Worm (Caenorhabditis elegans) whole organism, young adult: ENCODE measurements around the gene C14C10.1.

ENCODE experiments used
- B0019.2 ChIP-seq: fragments of 200-800 bp; sonication (Bioruptor generic); conservative IDR thresholded peaks from 2 replicates; pipeline ENCODE4 v1.3.6; 2022; ENCODE audit warnings: missing genetic modification reagents, missing genetic modification characterization, missing compliant biosample characterization
- B0035.1 ChIP-seq: sonication (generic microtip); optimal IDR thresholded peaks from 2 replicates; lab custom pipeline; 2016; ENCODE audit warnings: missing genetic modification characterization, mild to moderate bottlenecking, missing compliant biosample characterization, missing genotype, missing genetic modification reagents
- B0336.3 ChIP-seq: fragments of 200-800 bp; sonication (Bioruptor generic); IDR thresholded peaks from 2 replicates; pipeline ENCODE4 v1.3.6; 2022; ENCODE audit warnings: missing genetic modification characterization, missing compliant biosample characterization
- C17E4.6 ChIP-seq: fragments of 200-800 bp; sonication (Bioruptor generic); IDR thresholded peaks from 2 replicates; pipeline ENCODE4 v1.3.6; 2022; ENCODE audit warnings: missing genetic modification reagents, missing genetic modification characterization, missing compliant biosample characterization
- D2030.7 ChIP-seq: fragments of 200-800 bp; sonication (Bioruptor generic); IDR thresholded peaks from 2 replicates; pipeline ENCODE4 v1.3.6; 2022; ENCODE audit warnings: missing genetic modification reagents, missing genetic modification characterization, missing compliant biosample characterization
- F10E7.11 ChIP-seq: sonication (generic microtip); optimal IDR thresholded peaks from 2 replicates; lab custom pipeline; 2017; ENCODE audit warnings: mild to moderate bottlenecking, missing genetic modification characterization, moderate library complexity, missing compliant biosample characterization
- F22D6.2 ChIP-seq: sonication (generic microtip); optimal IDR thresholded peaks from 2 replicates; lab custom pipeline; 2016; ENCODE audit warnings: mild to moderate bottlenecking, missing genetic modification characterization, missing compliant biosample characterization
- F39B2.1 ChIP-seq: fragments of 200-800 bp; sonication (Bioruptor generic); IDR thresholded peaks from 2 replicates; pipeline ENCODE4 v1.3.6; 2022; ENCODE audit warnings: missing genetic modification reagents, missing genetic modification characterization, missing compliant biosample characterization
- K11D2.4 ChIP-seq: fragments of 200-800 bp; sonication (Bioruptor generic); IDR thresholded peaks from 2 replicates; pipeline ENCODE4 v1.3.6; 2022; ENCODE audit warnings: missing genetic modification reagents, missing genetic modification characterization, missing compliant biosample characterization
- K12H6.12 ChIP-seq: fragments of 200-800 bp; sonication (Bioruptor generic); optimal IDR thresholded peaks from 2 replicates; lab custom pipeline; 2018; ENCODE audit warnings: mild to moderate bottlenecking, missing genetic modification characterization, missing compliant biosample characterization
- Y95B8A.8 ChIP-seq: fragments of 200-800 bp; sonication (Bioruptor generic); IDR thresholded peaks from 2 replicates; pipeline ENCODE4 v1.3.6; 2022; ENCODE audit warnings: missing genetic modification reagents, missing genetic modification characterization, missing compliant biosample characterization
- aptf-2 ChIP-seq: fragments of 200-800 bp; sonication (Bioruptor generic); conservative IDR thresholded peaks from 2 replicates; pipeline ENCODE4 v1.3.6; 2022; ENCODE audit warnings: missing genetic modification reagents, missing genetic modification characterization, missing compliant biosample characterization
- atf-7 ChIP-seq: sonication (generic microtip); optimal IDR thresholded peaks from 2 replicates; lab custom pipeline; 2017; ENCODE audit warnings: mild to moderate bottlenecking, missing genetic modification characterization, missing compliant biosample characterization
- athp-1 ChIP-seq: sonication (generic microtip); optimal IDR thresholded peaks from 2 replicates; lab custom pipeline; 2017; ENCODE audit warnings: mild to moderate bottlenecking, missing genetic modification characterization, missing compliant biosample characterization
- attf-6 ChIP-seq: fragments of 200-800 bp; sonication (Bioruptor generic); IDR thresholded peaks from 2 replicates; pipeline ENCODE4 v1.3.6; 2022; ENCODE audit warnings: missing genetic modification reagents, missing genetic modification characterization, missing compliant biosample characterization
- ccch-3 ChIP-seq: fragments of 200-800 bp; sonication (Bioruptor generic); optimal IDR thresholded peaks from 2 replicates; lab custom pipeline; 2018; ENCODE audit warnings: mild to moderate bottlenecking, missing genetic modification characterization, missing compliant biosample characterization
- cebp-2 ChIP-seq: fragments of 200-800 bp; sonication (Bioruptor generic); IDR thresholded peaks from 2 replicates; pipeline ENCODE4 v1.3.6; 2022; ENCODE audit warnings: missing genetic modification characterization, missing compliant biosample characterization
- ceh-58 ChIP-seq: fragments of 200-800 bp; sonication (Bioruptor generic); IDR thresholded peaks from 2 replicates; pipeline ENCODE4 v1.3.6; 2022; ENCODE audit warnings: missing genetic modification characterization, missing compliant biosample characterization
- dpff-1 ChIP-seq: sonication (generic microtip); optimal IDR thresholded peaks from 2 replicates; lab custom pipeline; 2017; ENCODE audit warnings: mild to moderate bottlenecking, missing genetic modification characterization, missing compliant biosample characterization
- gei-17 ChIP-seq: fragments of 200-800 bp; sonication (Bioruptor generic); optimal IDR thresholded peaks from 2 replicates; lab custom pipeline; 2018; ENCODE audit warnings: mild to moderate bottlenecking, missing genetic modification characterization, missing compliant biosample characterization
- hrde-1 ChIP-seq: sonication (generic microtip); optimal IDR thresholded peaks from 2 replicates; lab custom pipeline; 2016; ENCODE audit warnings: missing genetic modification characterization, mild to moderate bottlenecking, missing compliant biosample characterization, moderate library complexity, missing genotype, missing genetic modification reagents, borderline replicate concordance
- let-526 ChIP-seq: fragments of 200-800 bp; sonication (Bioruptor generic); IDR thresholded peaks from 2 replicates; pipeline ENCODE4 v1.3.6; 2022; ENCODE audit warnings: missing genetic modification reagents, missing genetic modification characterization, missing compliant biosample characterization
- lin-26 ChIP-seq: fragments of 200-800 bp; sonication (Bioruptor generic); IDR thresholded peaks from 2 replicates; pipeline ENCODE4 v1.3.6; 2022; ENCODE audit warnings: missing genetic modification reagents, missing genetic modification characterization, missing compliant biosample characterization
- madf-6 ChIP-seq: fragments of 200-800 bp; sonication (Bioruptor generic); IDR thresholded peaks from 2 replicates; pipeline ENCODE4 v1.3.6; 2022; ENCODE audit warnings: missing genetic modification reagents, missing genetic modification characterization, missing compliant biosample characterization
- madf-8 ChIP-seq: fragments of 200-800 bp; sonication (Bioruptor generic); conservative IDR thresholded peaks from 2 replicates; pipeline ENCODE4 v1.3.6; 2022; ENCODE audit warnings: missing genetic modification reagents, missing genetic modification characterization, missing compliant biosample characterization
- mel-28 ChIP-seq: sonication (generic microtip); optimal IDR thresholded peaks from 2 replicates; lab custom pipeline; 2016; ENCODE audit warnings: borderline replicate concordance, mild to moderate bottlenecking, missing genetic modification characterization, missing compliant biosample characterization
- nfya-2 ChIP-seq: fragments of 200-800 bp; sonication (Bioruptor generic); IDR thresholded peaks from 2 replicates; pipeline ENCODE4 v1.3.6; 2022; ENCODE audit warnings: missing genetic modification reagents, missing genetic modification characterization, missing compliant biosample characterization
- nhr-90 ChIP-seq: sonication (generic microtip); optimal IDR thresholded peaks from 2 replicates; lab custom pipeline; 2016; ENCODE audit warnings: missing genotype, mild to moderate bottlenecking, missing genetic modification characterization, missing compliant biosample characterization
- rcor-1 ChIP-seq: fragments of 200-800 bp; sonication (Bioruptor generic); IDR thresholded peaks from 2 replicates; pipeline ENCODE4 v1.3.6; 2022; ENCODE audit warnings: missing genetic modification reagents, missing genetic modification characterization, missing compliant biosample characterization
- repo-1 ChIP-seq: sonication (generic microtip); optimal IDR thresholded peaks from 2 replicates; lab custom pipeline; 2017; ENCODE audit warnings: mild to moderate bottlenecking, missing genetic modification characterization, missing compliant biosample characterization
- sea-2 ChIP-seq: fragments of 200-800 bp; sonication (Bioruptor generic); IDR thresholded peaks from 2 replicates; pipeline ENCODE4 v1.3.6; 2022; ENCODE audit warnings: missing genetic modification characterization, missing compliant biosample characterization
- snpc-3.4 ChIP-seq: sonication (generic microtip); optimal IDR thresholded peaks from 2 replicates; lab custom pipeline; 2017; ENCODE audit warnings: missing genetic modification characterization, mild to moderate bottlenecking, missing compliant biosample characterization, antibody characterized with exemption, moderate library complexity, missing genotype, missing genetic modification reagents
- somi-1 ChIP-seq: fragments of 200-800 bp; sonication (Bioruptor generic); optimal IDR thresholded peaks from 2 replicates; lab custom pipeline; 2018; ENCODE audit warnings: mild to moderate bottlenecking, missing genetic modification characterization, missing compliant biosample characterization
- sptf-2 ChIP-seq: fragments of 200-800 bp; sonication (Bioruptor generic); optimal IDR thresholded peaks from 2 replicates; lab custom pipeline; 2018; ENCODE audit warnings: mild to moderate bottlenecking, missing genetic modification characterization, missing compliant biosample characterization
- tbp1 ChIP-seq: fragments of 200-800 bp; sonication (Bioruptor generic); optimal IDR thresholded peaks from 2 replicates; lab custom pipeline; 2018; ENCODE audit warnings: mild to moderate bottlenecking, missing genetic modification characterization, missing compliant biosample characterization
- ztf-25 ChIP-seq: fragments of 200-800 bp; sonication (Bioruptor generic); IDR thresholded peaks from 2 replicates; pipeline ENCODE4 v1.3.6; 2022; ENCODE audit warnings: missing genetic modification reagents, missing genetic modification characterization, missing compliant biosample characterization
- ztf-26 ChIP-seq: sonication (generic microtip); optimal IDR thresholded peaks from 2 replicates; lab custom pipeline; 2017; ENCODE audit warnings: missing genetic modification characterization, missing compliant biosample characterization
- ztf-28 ChIP-seq: fragments of 200-800 bp; sonication (Bioruptor generic); IDR thresholded peaks from 2 replicates; pipeline ENCODE4 v1.3.6; 2022; ENCODE audit warnings: missing genetic modification reagents, missing genetic modification characterization, missing compliant biosample characterization
- ztf-3 ChIP-seq: fragments of 200-800 bp; sonication (Bioruptor generic); optimal IDR thresholded peaks from 2 replicates; lab custom pipeline; 2018; ENCODE audit warnings: mild to moderate bottlenecking, missing genetic modification characterization, missing compliant biosample characterization

The C14C10.1 gene

DNA sequence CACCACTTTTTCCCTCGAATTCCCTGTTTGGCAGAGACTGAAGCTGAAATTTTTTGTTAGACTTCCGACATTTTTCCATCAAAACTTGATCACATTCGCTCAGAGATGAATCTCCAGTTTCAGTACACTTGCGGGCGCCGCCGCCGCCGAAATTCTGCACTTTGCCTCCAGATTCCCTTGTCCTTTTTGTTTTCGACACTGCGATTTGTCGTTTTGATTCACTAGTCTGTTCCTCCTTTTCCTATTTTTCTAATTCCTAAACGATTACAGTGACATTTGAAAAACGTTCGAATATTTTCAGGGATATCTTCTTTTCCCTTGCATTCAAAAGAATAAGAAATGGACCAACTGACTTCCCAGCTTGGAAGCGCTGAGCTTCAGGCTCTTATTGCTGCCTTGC lies 47.4 kb upstream of the C14C10.1 start, which contains the start of gene F45D3.2:
Gene F45D3.2, plus strand, starts transcription at position 301 of the 400 bp plus-strand sequence.
- TF ChIP-seq Y95B8A.8 (GFP tag; lab: Robert Waterston, UW) (no peak), B0035.1 (tag; lab: Kevin White, UChicago) (no peak), hrde-1 (tag; lab: Kevin White, UChicago) (no peak), B0336.3 (GFP tag; lab: Robert Waterston, UW) (no peak), sptf-2 (no peak), atf-7 (tag; lab: Kevin White, UChicago) (no peak), rcor-1 (GFP tag; lab: Robert Waterston, UW) (no peak), F39B2.1 (GFP tag; lab: Robert Waterston, UW) (no peak), gei-17 (GFP tag; lab: Kevin White, UChicago) (no peak), snpc-3.4 (tag; lab: Kevin White, UChicago) (no peak), ztf-26 (tag; lab: Kevin White, UChicago) (no peak), madf-6 (GFP tag; lab: Robert Waterston, UW) (no peak), repo-1 (tag; lab: Kevin White, UChicago) (no peak), ccch-3 (GFP tag; lab: Kevin White, UChicago) (no peak), attf-6 (GFP tag; lab: Robert Waterston, UW) (no peak), madf-8 (GFP tag; lab: Robert Waterston, UW) (no peak), K12H6.12 (tag; lab: Kevin White, UChicago) (no peak), nfya-2 (GFP tag; lab: Robert Waterston, UW) (no peak)

- TF ChIP-seq somi-1 (GFP tag; lab: Kevin White, UChicago): no peak
- no peak for TF ChIP-seq K11D2.4
- no peak for TF ChIP-seq dpff-1 (tag; lab: Kevin White, UChicago)
- no peak for TF ChIP-seq B0019.2
- TF ChIP-seq ztf-28: no peak
- no peak for TF ChIP-seq mel-28 (tag; lab: Kevin White, UChicago)
- TF ChIP-seq ceh-58 (GFP tag; lab: Robert Waterston, UW): no peak
- no peak for TF ChIP-seq ztf-3
- TF ChIP-seq cebp-2 (GFP tag; lab: Robert Waterston, UW): no peak
- TF ChIP-seq F22D6.2 (tag; lab: Kevin White, UChicago): no peak
- no peak for TF ChIP-seq B0035.1 (tag; lab: Kevin White, UChicago)
- TF ChIP-seq lin-26: no peak
Observed at ce11 chrV:12541207-12541606, 46.9 kb upstream of the C14C10.1 start.

DNA sequence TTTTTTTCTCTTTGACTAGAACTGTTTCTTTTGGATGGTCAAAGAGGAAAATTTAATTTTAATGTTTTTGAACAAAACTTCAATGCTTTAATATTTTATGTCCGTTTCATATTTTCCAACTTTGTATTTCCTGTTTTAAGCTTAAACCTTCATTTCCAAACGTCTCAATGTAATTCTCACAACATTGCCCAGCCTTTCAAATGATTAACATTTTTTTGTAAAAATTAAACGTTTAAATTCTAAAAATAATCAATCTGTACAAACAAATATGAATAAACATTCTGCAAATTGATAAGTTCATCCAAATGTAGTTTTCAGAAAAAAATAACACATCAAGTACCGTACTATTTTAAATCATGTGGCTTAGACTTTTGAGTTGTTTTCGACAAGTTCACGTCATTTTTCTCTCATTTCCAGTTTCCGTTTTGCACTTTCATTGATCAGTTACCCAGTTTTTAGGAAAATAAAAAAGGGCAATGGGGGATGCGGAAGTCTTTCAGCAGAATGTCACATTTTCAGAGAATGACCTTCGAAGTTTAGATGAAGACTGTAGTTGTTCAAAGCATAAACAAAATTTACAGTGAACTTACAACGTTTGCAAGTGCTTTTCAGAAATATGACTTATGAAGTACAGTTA lies 45.3 kb upstream of the C14C10.1 start:
- TF ChIP-seq aptf-2 (GFP tag; lab: Robert Waterston, UW) (no peak), sea-2 (GFP tag; lab: Robert Waterston, UW) (no peak), F10E7.11 (tag; lab: Kevin White, UChicago) (no peak), C17E4.6 (GFP tag; lab: Robert Waterston, UW) (no peak), ztf-25 (no peak), lin-26 (no peak), nhr-90 (tag; lab: Kevin White, UChicago) (no peak), tbp1 (GFP tag; lab: Kevin White, UChicago) (no peak), athp-1 (tag; lab: Kevin White, UChicago) (no peak), let-526 (GFP tag; lab: Robert Waterston, UW) (no peak), D2030.7 (GFP tag; lab: Robert Waterston, UW) (no peak)
